Fruit fly (Drosophila melanogaster) whole organism, embryonic: ENCODE measurements around the gene CG9288.

ENCODE experiments used
- C15 ChIP-seq: fragments of 200-800 bp; sonication (Bioruptor generic); IDR thresholded peaks from 3 replicates; pipeline ENCODE4 v1.3.6; 2022; ENCODE audit warnings: missing biosample characterization, missing genetic modification characterization
- CG10431 ChIP-seq: fragments of 200-800 bp; sonication (Bioruptor generic); optimal IDR thresholded peaks from 3 replicates; lab custom pipeline; 2018; ENCODE audit warnings: missing biosample characterization, mild to moderate bottlenecking, missing genetic modification characterization
- CG10543 ChIP-seq: fragments of 200-800 bp; sonication (Bioruptor generic); optimal IDR thresholded peaks from 3 replicates; lab custom pipeline; 2017; ENCODE audit warnings: missing biosample characterization, mild to moderate bottlenecking, missing genetic modification characterization, moderate library complexity
- CG11504 ChIP-seq: fragments of 200-800 bp; sonication (Bioruptor generic); optimal IDR thresholded peaks from 3 replicates; lab custom pipeline; 2019; ENCODE audit warnings: missing biosample characterization, mild to moderate bottlenecking, missing genetic modification characterization, moderate library complexity
- CG12155 ChIP-seq: fragments of 200-800 bp; sonication (Bioruptor generic); optimal IDR thresholded peaks from 3 replicates; lab custom pipeline; 2016; ENCODE audit warnings: missing biosample characterization, missing genetic modification characterization
- CG13775 ChIP-seq: fragments of 200-800 bp; sonication (Bioruptor generic); optimal IDR thresholded peaks from 3 replicates; lab custom pipeline; 2017; ENCODE audit warnings: missing biosample characterization, mild to moderate bottlenecking, missing genetic modification characterization
- CG14667 ChIP-seq: fragments of 200-800 bp; sonication (Bioruptor generic); IDR thresholded peaks from 2 replicates; pipeline ENCODE4 v1.3.6; 2022; ENCODE audit warnings: missing biosample characterization, missing genetic modification characterization
- CG15011 ChIP-seq: fragments of 200-800 bp; sonication (Bioruptor generic); optimal IDR thresholded peaks from 3 replicates; lab custom pipeline; 2018; ENCODE audit warnings: missing biosample characterization, mild to moderate bottlenecking, missing genetic modification characterization
- CG15696 ChIP-seq: fragments of 200-800 bp; sonication (Bioruptor generic); optimal IDR thresholded peaks from 2 replicates; lab custom pipeline; 2019; ENCODE audit warnings: missing biosample characterization, mild to moderate bottlenecking, missing genetic modification characterization, moderate library complexity
- CG1603 ChIP-seq: fragments of 200-800 bp; sonication (Bioruptor generic); optimal IDR thresholded peaks from 2 replicates; lab custom pipeline; 2019; ENCODE audit warnings: missing biosample characterization, mild to moderate bottlenecking, missing genetic modification characterization, moderate library complexity
- CG16813 ChIP-seq: fragments of 200-800 bp; sonication (Bioruptor generic); IDR thresholded peaks from 3 replicates; pipeline ENCODE4 v1.3.6; 2022; ENCODE audit warnings: missing biosample characterization, missing genetic modification characterization; ENCODE audit not compliant: partially characterized antibody
- CG18262 ChIP-seq: fragments of 200-800 bp; optimal IDR thresholded peaks from 3 replicates; lab custom pipeline; 2019; ENCODE audit warnings: missing biosample characterization, mild to moderate bottlenecking, missing genetic modification characterization, moderate library complexity
- CG18764 ChIP-seq: fragments of 200-800 bp; sonication (Bioruptor generic); optimal IDR thresholded peaks from 3 replicates; lab custom pipeline; 2016; ENCODE audit warnings: missing biosample characterization, missing genetic modification characterization
- CG3065 ChIP-seq: fragments of 200-800 bp; sonication (Bioruptor generic); optimal IDR thresholded peaks from 2 replicates; lab custom pipeline; 2016; ENCODE audit warnings: missing biosample characterization, missing genetic modification characterization
- CG31224 ChIP-seq: fragments of 200-800 bp; sonication (Bioruptor generic); IDR thresholded peaks from 2 replicates; pipeline ENCODE4 v1.3.6; 2022; ENCODE audit warnings: missing biosample characterization, missing genetic modification characterization
- CG34224 ChIP-seq: fragments of 200-800 bp; sonication (Bioruptor generic); IDR thresholded peaks from 3 replicates; pipeline ENCODE4 v1.3.6; 2022; ENCODE audit warnings: missing biosample characterization, missing genetic modification characterization; ENCODE audit not compliant: partially characterized antibody
- CG3838 ChIP-seq: fragments of 200-800 bp; sonication (Bioruptor generic); optimal IDR thresholded peaks from 3 replicates; lab custom pipeline; 2016; ENCODE audit warnings: missing biosample characterization, missing genetic modification characterization
- CG42726 ChIP-seq: fragments of 200-800 bp; sonication (Bioruptor generic); IDR thresholded peaks from 2 replicates; pipeline ENCODE4 v1.3.6; 2022; ENCODE audit warnings: missing biosample characterization, missing genetic modification characterization; ENCODE audit not compliant: partially characterized antibody
- CG4820 ChIP-seq: fragments of 200-800 bp; sonication (Bioruptor generic); optimal IDR thresholded peaks from 3 replicates; lab custom pipeline; 2016; ENCODE audit warnings: missing biosample characterization, missing genetic modification characterization
- CG9727 ChIP-seq: fragments of 200-800 bp; sonication (Bioruptor generic); optimal IDR thresholded peaks from 3 replicates; lab custom pipeline; 2017; ENCODE audit warnings: missing biosample characterization, mild to moderate bottlenecking, missing genetic modification characterization
- CG9817 ChIP-seq: fragments of 200-800 bp; sonication (Bioruptor generic); optimal IDR thresholded peaks from 2 replicates; lab custom pipeline; 2018; ENCODE audit warnings: missing biosample characterization, mild to moderate bottlenecking, missing genetic modification characterization, moderate library complexity
- Deaf1 ChIP-seq: fragments of 200-800 bp; optimal IDR thresholded peaks from 3 replicates; lab custom pipeline; 2019; ENCODE audit warnings: missing biosample characterization, mild to moderate bottlenecking, missing genetic modification characterization, moderate library complexity
- Dref ChIP-seq: fragments of 200-800 bp; sonication (Bioruptor generic); IDR thresholded peaks from 2 replicates; pipeline ENCODE4 v1.3.6; 2022; ENCODE audit warnings: missing biosample characterization, missing genetic modification characterization
- Ets65A ChIP-seq: fragments of 200-800 bp; sonication (Bioruptor generic); peaks from one replicate; lab custom pipeline; 2016; ENCODE audit warnings: missing biosample characterization, missing genetic modification characterization
- Fer3 ChIP-seq: fragments of 200-800 bp; sonication (Bioruptor generic); optimal IDR thresholded peaks from 2 replicates; lab custom pipeline; 2018; ENCODE audit warnings: missing biosample characterization, mild to moderate bottlenecking, missing genetic modification characterization, moderate library complexity
- Gug ChIP-seq: fragments of 200-800 bp; sonication (Bioruptor generic); IDR thresholded peaks from 4 replicates; pipeline ENCODE4 v1.3.6; 2022; ENCODE audit warnings: missing biosample characterization, missing genetic modification characterization
- Hr51 ChIP-seq, 2 experiments: fragments of 200-800 bp; sonication (Bioruptor generic); optimal IDR thresholded peaks; 2 replicates in 1 of 2; 3 replicates in 1 of 2; lab custom pipeline; 2016 to 2018; ENCODE audit warnings: missing biosample characterization in 2 of 2, missing genetic modification characterization in 2 of 2, mild to moderate bottlenecking in 1 of 2, moderate library complexity in 1 of 2
- Mes4 ChIP-seq: fragments of 200-800 bp; sonication (Bioruptor generic); optimal IDR thresholded peaks from 2 replicates; lab custom pipeline; 2016; ENCODE audit warnings: missing biosample characterization, missing genetic modification characterization
- Nf-YB ChIP-seq: fragments of 200-800 bp; sonication (Bioruptor generic); optimal IDR thresholded peaks from 3 replicates; lab custom pipeline; 2019; ENCODE audit warnings: missing biosample characterization, mild to moderate bottlenecking, missing genetic modification characterization, moderate library complexity
- Spps ChIP-seq: fragments of 200-800 bp; sonication (Bioruptor generic); optimal IDR thresholded peaks from 2 replicates; lab custom pipeline; 2018; ENCODE audit warnings: missing biosample characterization, mild to moderate bottlenecking, missing genetic modification characterization
- Taf1 ChIP-seq: fragments of 200-800 bp; sonication (Bioruptor generic); IDR thresholded peaks from 2 replicates; pipeline ENCODE4 v1.3.6; 2022; ENCODE audit warnings: missing biosample characterization, missing genetic modification characterization
- abd-A ChIP-seq: fragments of 200-800 bp; sonication (Bioruptor generic); optimal IDR thresholded peaks from 3 replicates; lab custom pipeline; 2019; ENCODE audit warnings: missing biosample characterization, mild to moderate bottlenecking, missing genetic modification characterization, moderate library complexity
- amos ChIP-seq: fragments of 200-800 bp; sonication (Bioruptor generic); IDR thresholded peaks from 2 replicates; pipeline ENCODE4 v1.3.6; 2022; ENCODE audit warnings: missing biosample characterization, missing genetic modification characterization; ENCODE audit not compliant: partially characterized antibody
- ato ChIP-seq: fragments of 200-800 bp; sonication (Bioruptor generic); IDR thresholded peaks from 2 replicates; pipeline ENCODE4 v1.3.6; 2022; ENCODE audit warnings: missing biosample characterization, missing genetic modification characterization; ENCODE audit not compliant: partially characterized antibody
- bab2 ChIP-seq: fragments of 200-800 bp; sonication (Bioruptor generic); optimal IDR thresholded peaks from 2 replicates; lab custom pipeline; 2016; ENCODE audit warnings: missing biosample characterization, missing genetic modification characterization
- chinmo ChIP-seq: fragments of 200-800 bp; sonication (Bioruptor generic); IDR thresholded peaks from 4 replicates; pipeline ENCODE4 v1.3.6; 2022; ENCODE audit warnings: missing biosample characterization, missing genetic modification characterization; ENCODE audit not compliant: partially characterized antibody
- grau ChIP-seq: fragments of 200-800 bp; optimal IDR thresholded peaks from 3 replicates; lab custom pipeline; 2019; ENCODE audit warnings: missing biosample characterization, mild to moderate bottlenecking, missing genetic modification characterization, moderate library complexity
- h ChIP-seq: fragments of >200 bp; optimal IDR thresholded peaks from 2 replicates; lab custom pipeline; 2017
- ind ChIP-seq: fragments of 200-800 bp; sonication (Bioruptor generic); optimal IDR thresholded peaks from 3 replicates; lab custom pipeline; 2016; ENCODE audit warnings: missing biosample characterization, missing genetic modification characterization
- kah ChIP-seq: fragments of 200-800 bp; sonication (Bioruptor generic); optimal IDR thresholded peaks from 2 replicates; lab custom pipeline; 2018; ENCODE audit warnings: missing biosample characterization, mild to moderate bottlenecking, missing genetic modification characterization
- klu ChIP-seq: fragments of 200-800 bp; sonication (Bioruptor generic); IDR thresholded peaks from 2 replicates; pipeline ENCODE4 v1.3.6; 2022; ENCODE audit warnings: missing biosample characterization, missing genetic modification characterization
- mirr ChIP-seq: fragments of 200-800 bp; sonication (Bioruptor generic); optimal IDR thresholded peaks from 3 replicates; lab custom pipeline; 2018; ENCODE audit warnings: missing biosample characterization, mild to moderate bottlenecking, missing genetic modification characterization
- nerfin-1 ChIP-seq: fragments of 200-800 bp; sonication (Bioruptor generic); optimal IDR thresholded peaks from 3 replicates; lab custom pipeline; 2019; ENCODE audit warnings: missing biosample characterization, mild to moderate bottlenecking, missing genetic modification characterization, moderate library complexity
- pzg ChIP-seq: fragments of 200-800 bp; sonication (Bioruptor generic); optimal IDR thresholded peaks from 3 replicates; lab custom pipeline; 2018; ENCODE audit warnings: missing biosample characterization, mild to moderate bottlenecking, missing genetic modification characterization, moderate library complexity
- scrt ChIP-seq: fragments of 200-800 bp; sonication (Bioruptor generic); optimal IDR thresholded peaks from 2 replicates; lab custom pipeline; 2018; ENCODE audit warnings: missing biosample characterization, mild to moderate bottlenecking, missing genetic modification characterization, moderate library complexity
- sens-2 ChIP-seq: fragments of 200-800 bp; sonication (Bioruptor generic); IDR thresholded peaks from 2 replicates; pipeline ENCODE4 v1.3.6; 2022; ENCODE audit warnings: missing biosample characterization, missing genetic modification characterization
- sisA ChIP-seq: fragments of 200-800 bp; sonication (Bioruptor generic); IDR thresholded peaks from 2 replicates; pipeline ENCODE4 v1.3.6; 2022; ENCODE audit warnings: missing biosample characterization, missing genetic modification characterization
- sqz ChIP-seq: fragments of 200-800 bp; sonication (Bioruptor generic); optimal IDR thresholded peaks from 3 replicates; lab custom pipeline; 2018; ENCODE audit warnings: missing biosample characterization, mild to moderate bottlenecking, missing genetic modification characterization
- yki ChIP-seq: fragments of >200 bp; optimal IDR thresholded peaks from 3 replicates; lab custom pipeline; 2018
- zen2 ChIP-seq: fragments of 200-800 bp; sonication (Bioruptor generic); IDR thresholded peaks from 3 replicates; pipeline ENCODE4 v1.3.6; 2022; ENCODE audit warnings: missing biosample characterization, missing genetic modification characterization; ENCODE audit not compliant: partially characterized antibody

Gene CG9288

DNA sequence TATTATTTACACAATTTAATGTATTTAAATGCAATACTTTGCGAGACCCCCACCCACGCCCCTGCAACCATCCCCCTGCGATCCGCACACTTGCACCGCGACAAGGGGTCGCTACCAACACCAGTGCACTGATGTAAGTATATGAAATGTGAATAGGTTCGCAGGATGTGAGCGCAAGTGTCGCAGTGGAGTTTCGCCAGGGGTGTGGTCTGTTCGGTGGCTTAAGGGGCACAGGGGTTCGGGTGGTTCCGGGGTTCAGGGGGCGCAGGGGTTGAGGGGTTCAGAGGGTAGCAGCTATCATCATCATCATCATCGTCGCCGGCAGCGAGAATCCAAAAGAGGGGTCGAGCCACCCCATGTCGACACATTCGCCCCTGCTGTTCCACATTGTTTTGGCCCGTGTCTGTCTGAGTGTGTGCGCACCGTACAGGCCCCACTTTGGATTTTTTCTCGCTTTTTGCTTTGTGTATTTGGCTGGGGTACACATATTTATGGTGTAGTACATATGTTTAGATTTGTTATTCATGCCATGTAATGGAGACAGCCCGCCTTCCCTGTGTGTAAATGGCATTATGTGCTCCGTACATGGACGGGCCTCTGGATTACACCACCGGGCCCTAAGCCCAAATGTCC, 25.7 kb downstream of the CG9288 start:
- 0 out of 3 replicates have a peak, but pooled peaks have one; percentile 46 for TF ChIP-seq zen2
- peak; percentile 59 for TF ChIP-seq mirr (GFP tag; lab: Kevin White, UChicago)
- TF ChIP-seq CG14667 (GFP tag; lab: Robert Waterston, UW), result no peak
- no peak for TF ChIP-seq bab2 (GFP tag; lab: Kevin White, UChicago)
- no peak for TF ChIP-seq ind (GFP tag; lab: Kevin White, UChicago)
- no peak for TF ChIP-seq yki
- no peak for TF ChIP-seq klu
- peak; percentile 10 for TF ChIP-seq Deaf1 (tag; lab: Kevin White, UChicago)
- TF ChIP-seq CG4820 (GFP tag; lab: Kevin White, UChicago), result no peak
- no peak for TF ChIP-seq pzg (GFP tag; lab: Kevin White, UChicago)
- no peak for TF ChIP-seq Fer3 (tag; lab: Kevin White, UChicago)
- TF ChIP-seq C15 (GFP tag; lab: Robert Waterston, UW), result no peak
- peak; percentile 19 for TF ChIP-seq scrt
- no peak for TF ChIP-seq Nf-YB
- TF ChIP-seq Dref (GFP tag; lab: Robert Waterston, UW), result no peak
- no peak for TF ChIP-seq CG3065 (GFP tag; lab: Kevin White, UChicago)
- TF ChIP-seq abd-A (tag; lab: Kevin White, UChicago), result peak; percentile 88
- no peak for TF ChIP-seq CG3838
- TF ChIP-seq CG9817 (tag; lab: Kevin White, UChicago), result no peak
- TF ChIP-seq CG15696 (tag; lab: Kevin White, UChicago), result no peak
- no peak for TF ChIP-seq CG13775 (GFP tag; lab: Kevin White, UChicago)
- TF ChIP-seq CG16813 (GFP tag; lab: Robert Waterston, UW), result 0 out of 3 replicates have a peak, but pooled peaks have one; percentile 23
- TF ChIP-seq CG10543, result peak; percentile 50
- TF ChIP-seq CG9727 (GFP tag; lab: Kevin White, UChicago), result no peak
- no peak for TF ChIP-seq CG12155 (GFP tag; lab: Kevin White, UChicago)
- peak; percentile 86 for TF ChIP-seq grau
- no peak for TF ChIP-seq Ets65A (GFP tag; lab: Kevin White, UChicago)
- TF ChIP-seq CG42726 (GFP tag; lab: Robert Waterston, UW), result no peak
- no peak for TF ChIP-seq sens-2
- TF ChIP-seq sisA, result no peak
- no peak for TF ChIP-seq sqz (GFP tag; lab: Kevin White, UChicago)
- TF ChIP-seq Taf1 (GFP tag; lab: Robert Waterston, UW), result no peak
- TF ChIP-seq Hr51 (GFP tag; optimal IDR thresholded peaks at IDR 0.05; lab: Kevin White, UChicago), result peak in 1 of 2 experiments; percentile 25
- TF ChIP-seq Spps, result no peak
- TF ChIP-seq CG34224, result no peak; the same call in 2 of the 3 replicates
- TF ChIP-seq nerfin-1 (tag; lab: Kevin White, UChicago), result peak; percentile 48
- TF ChIP-seq h (lab: Kevin White, UChicago), result no peak
- TF ChIP-seq Mes4 (GFP tag; lab: Kevin White, UChicago), result no peak
- TF ChIP-seq Gug (GFP tag; lab: Robert Waterston, UW), result 0 out of 4 replicates have a peak, but pooled peaks have one; percentile 14
- peak; percentile 50 for TF ChIP-seq CG11504 (tag; lab: Kevin White, UChicago)
- no peak for TF ChIP-seq CG18764 (GFP tag; lab: Kevin White, UChicago)
- TF ChIP-seq amos, result no peak
- TF ChIP-seq CG1603 (tag; lab: Kevin White, UChicago), result no peak
- no peak for TF ChIP-seq CG18262 (tag; lab: Kevin White, UChicago)
- no peak for TF ChIP-seq CG15011 (GFP tag; lab: Kevin White, UChicago)
- TF ChIP-seq chinmo (GFP tag; lab: Robert Waterston, UW), result 0 out of 4 replicates have a peak, but pooled peaks have one; percentile 69
- TF ChIP-seq CG10431, result no peak
- peak; percentile 89 for TF ChIP-seq CG31224 (GFP tag; lab: Robert Waterston, UW)
- TF ChIP-seq kah, result no peak
- TF ChIP-seq ato, result no peak
